Fruit fly (Drosophila melanogaster) S2 (cell line): ENCODE data around the gene NdufA3.

Experiments
- CG8478 ChIP-seq: fragments of >200 bp; optimal IDR thresholded peaks from 2 replicates; lab custom pipeline; 2018
- CTCF ChIP-seq, 2 experiments: fragments of >200 bp; optimal IDR thresholded peaks; 2 replicates each; lab custom pipeline; 2018

Gene NdufA3

dm6 chrX:9159736-9160135, at the start of gene NdufA3:
Gene NdufA3 (minus strand): TSS chrX:9160052.
- TF ChIP-seq CG8478 (no peak), CTCF (optimal IDR thresholded peaks at IDR 0.05; lab: Kevin White, UChicago) (no peak)

dm6 chrX:9201866-9202681, 42.2 kb upstream of the NdufA3 start:
- TF ChIP-seq CTCF (optimal IDR thresholded peaks at IDR 0.05; lab: Kevin White, UChicago) (no peak), CG8478 (no peak)

dm6 chrX:9201080-9201479, 41.2 kb upstream of the NdufA3 start:
- TF ChIP-seq CTCF (optimal IDR thresholded peaks at IDR 0.05; lab: Kevin White, UChicago) (no peak), CG8478 (no peak)

- TF ChIP-seq CTCF (optimal IDR thresholded peaks at IDR 0.05; lab: Kevin White, UChicago) (no peak), CG8478 (no peak)
These were observed 40.4 kb upstream of the NdufA3 start for dm6 chrX:9200234-9200633.

- TF ChIP-seq CG8478 (no peak), CTCF (optimal IDR thresholded peaks at IDR 0.05; lab: Kevin White, UChicago) (no peak)
These were observed 36.5 kb upstream of the NdufA3 start, which contains the start of gene CG12118 for dm6 chrX:9196362-9196761. Gene CG12118 (minus strand): TSS chrX:9196414.

dm6 chrX:9195311-9195710, 35.5 kb upstream of the NdufA3 start:
- TF ChIP-seq CTCF (optimal IDR thresholded peaks at IDR 0.05; lab: Kevin White, UChicago) (no peak), CG8478 (no peak)

dm6 chrX:9193604-9194003, 33.8 kb upstream of the NdufA3 start, which contains the start of gene CG12106:
Gene CG12106 (plus strand): TSS chrX:9193898.
- TF ChIP-seq CG8478 = no peak
- no peak for TF ChIP-seq CTCF (optimal IDR thresholded peaks at IDR 0.05; lab: Kevin White, UChicago)

dm6 chrX:9192429-9192828, 32.6 kb upstream of the NdufA3 start, which contains the start of gene CG12056:
Gene CG12056 (plus strand): TSS chrX:9192669.
- TF ChIP-seq CTCF (optimal IDR thresholded peaks at IDR 0.05; lab: Kevin White, UChicago) (no peak), CG8478 (no peak)

dm6 chrX:9191357-9191756, 31.5 kb upstream of the NdufA3 start, which contains the start of gene CG12057:
Gene CG12057 (plus strand): TSS chrX:9191657.
- TF ChIP-seq CG8478 (no peak), CTCF (optimal IDR thresholded peaks at IDR 0.05; lab: Kevin White, UChicago) (no peak)

dm6 chrX:9190555-9191184, 30.8 kb upstream of the NdufA3 start, which contains the start of gene CG12115:
Gene CG12115 (minus strand): TSS chrX:9190605.
- TF ChIP-seq CG8478 = no peak
- TF ChIP-seq CTCF (optimal IDR thresholded peaks at IDR 0.05; lab: Kevin White, UChicago) = no peak

dm6 chrX:9187429-9187828, 27.6 kb upstream of the NdufA3 start:
- no peak for TF ChIP-seq CTCF (optimal IDR thresholded peaks at IDR 0.05; lab: Kevin White, UChicago)
- TF ChIP-seq CG8478 = no peak

- TF ChIP-seq CG8478 (no peak), CTCF (optimal IDR thresholded peaks at IDR 0.05; lab: Kevin White, UChicago) (no peak)
These were observed 8.4 kb upstream of the NdufA3 start for dm6 chrX:9168273-9168672.

- no peak for TF ChIP-seq CTCF (optimal IDR thresholded peaks at IDR 0.05; lab: Kevin White, UChicago)
- TF ChIP-seq CG8478 = no peak
These were observed 5.0 kb upstream of the NdufA3 start for dm6 chrX:9164510-9165506.

- no peak for TF ChIP-seq CG8478
- TF ChIP-seq CTCF (optimal IDR thresholded peaks at IDR 0.05; lab: Kevin White, UChicago) = no peak
These were observed 4.0 kb upstream of the NdufA3 start for dm6 chrX:9163645-9164509.
